Worm (Caenorhabditis elegans) whole organism, young adult: ENCODE measurements around the gene dhgd-1.

Experiments
- B0019.2 ChIP-seq: fragments of 200-800 bp; sonication (Bioruptor generic); conservative IDR thresholded peaks from 2 replicates; pipeline ENCODE4 v1.3.6; 2022; ENCODE audit warnings: missing genetic modification reagents, missing genetic modification characterization, missing compliant biosample characterization
- B0035.1 ChIP-seq: sonication (generic microtip); optimal IDR thresholded peaks from 2 replicates; lab custom pipeline; 2016; ENCODE audit warnings: missing genetic modification characterization, mild to moderate bottlenecking, missing compliant biosample characterization, missing genotype, missing genetic modification reagents
- B0261.1 ChIP-seq: sonication (generic microtip); optimal IDR thresholded peaks from 2 replicates; lab custom pipeline; 2016; ENCODE audit warnings: mild to moderate bottlenecking, missing genetic modification characterization, moderate library complexity, missing compliant biosample characterization
- B0336.3 ChIP-seq: fragments of 200-800 bp; sonication (Bioruptor generic); IDR thresholded peaks from 2 replicates; pipeline ENCODE4 v1.3.6; 2022; ENCODE audit warnings: missing genetic modification characterization, missing compliant biosample characterization
- C06A6.2 ChIP-seq: fragments of 200-800 bp; sonication (Bioruptor generic); conservative IDR thresholded peaks from 2 replicates; pipeline ENCODE4 v1.3.6; 2022; ENCODE audit warnings: missing genetic modification characterization, missing compliant biosample characterization
- C17E4.6 ChIP-seq: fragments of 200-800 bp; sonication (Bioruptor generic); IDR thresholded peaks from 2 replicates; pipeline ENCODE4 v1.3.6; 2022; ENCODE audit warnings: missing genetic modification reagents, missing genetic modification characterization, missing compliant biosample characterization
- D2030.7 ChIP-seq: fragments of 200-800 bp; sonication (Bioruptor generic); IDR thresholded peaks from 2 replicates; pipeline ENCODE4 v1.3.6; 2022; ENCODE audit warnings: missing genetic modification reagents, missing genetic modification characterization, missing compliant biosample characterization
- F23B12.7 ChIP-seq: sonication (generic microtip); optimal IDR thresholded peaks from 2 replicates; lab custom pipeline; 2017; ENCODE audit warnings: missing genetic modification characterization, mild to moderate bottlenecking, missing compliant biosample characterization, antibody characterized with exemption, moderate library complexity; ENCODE audit not compliant: insufficient read depth
- F39B2.1 ChIP-seq: fragments of 200-800 bp; sonication (Bioruptor generic); IDR thresholded peaks from 2 replicates; pipeline ENCODE4 v1.3.6; 2022; ENCODE audit warnings: missing genetic modification reagents, missing genetic modification characterization, missing compliant biosample characterization
- F52B5.7 ChIP-seq: sonication (generic microtip); optimal IDR thresholded peaks from 2 replicates; lab custom pipeline; 2016; ENCODE audit warnings: mild to moderate bottlenecking, missing genetic modification characterization, missing compliant biosample characterization
- K11D2.4 ChIP-seq: fragments of 200-800 bp; sonication (Bioruptor generic); IDR thresholded peaks from 2 replicates; pipeline ENCODE4 v1.3.6; 2022; ENCODE audit warnings: missing genetic modification reagents, missing genetic modification characterization, missing compliant biosample characterization
- T26A5.8 ChIP-seq: sonication (generic microtip); optimal IDR thresholded peaks from 2 replicates; lab custom pipeline; 2016; ENCODE audit warnings: missing genetic modification characterization, missing compliant biosample characterization
- Y53G8AR.9 ChIP-seq: fragments of 200-800 bp; sonication (Bioruptor generic); conservative IDR thresholded peaks from 2 replicates; pipeline ENCODE4 v1.3.6; 2022; ENCODE audit warnings: missing genetic modification reagents, missing genetic modification characterization, missing compliant biosample characterization
- Y56A3A.18 ChIP-seq: fragments of 200-800 bp; sonication (Bioruptor generic); IDR thresholded peaks from 2 replicates; pipeline ENCODE4 v1.3.6; 2022; ENCODE audit warnings: missing genetic modification reagents, missing genetic modification characterization, missing compliant biosample characterization
- ama-1 ChIP-seq, 3 experiments: fragments of 150-350 bp in 1 of 3; sonication (generic microtip) in 2 of 3; optimal IDR thresholded peaks; 2 replicates each; lab custom pipeline; 2014 to 2018; ENCODE audit warnings: missing biosample characterization in 2 of 3, missing genetic modification characterization in 2 of 3, missing genetic modification reagents in 2 of 3
- aptf-2 ChIP-seq: fragments of 200-800 bp; sonication (Bioruptor generic); conservative IDR thresholded peaks from 2 replicates; pipeline ENCODE4 v1.3.6; 2022; ENCODE audit warnings: missing genetic modification reagents, missing genetic modification characterization, missing compliant biosample characterization
- aptf-3 ChIP-seq: fragments of 200-800 bp; sonication (Bioruptor generic); IDR thresholded peaks from 2 replicates; pipeline ENCODE4 v1.3.6; 2022; ENCODE audit warnings: missing genetic modification characterization, missing compliant biosample characterization
- bed-1 ChIP-seq: fragments of 200-800 bp; sonication (Bioruptor generic); IDR thresholded peaks from 2 replicates; pipeline ENCODE4 v1.3.6; 2022; ENCODE audit warnings: missing genetic modification reagents, missing genetic modification characterization, missing compliant biosample characterization
- bed-2 ChIP-seq: fragments of 200-800 bp; sonication (Bioruptor generic); IDR thresholded peaks from 2 replicates; pipeline ENCODE4 v1.3.6; 2022; ENCODE audit warnings: missing genetic modification reagents, missing genetic modification characterization, missing compliant biosample characterization
- ceh-27 ChIP-seq: fragments of 200-800 bp; sonication (Bioruptor generic); optimal IDR thresholded peaks from 2 replicates; lab custom pipeline; 2018; ENCODE audit warnings: mild to moderate bottlenecking, missing genetic modification characterization, moderate library complexity, missing compliant biosample characterization
- ceh-79 ChIP-seq: sonication (generic microtip); optimal IDR thresholded peaks from 2 replicates; lab custom pipeline; 2017; ENCODE audit warnings: mild to moderate bottlenecking, missing genetic modification characterization, missing compliant biosample characterization
- chd-7 ChIP-seq: sonication (generic microtip); optimal IDR thresholded peaks from 2 replicates; lab custom pipeline; 2016; ENCODE audit warnings: mild to moderate bottlenecking, missing genetic modification characterization, moderate library complexity, missing compliant biosample characterization
- die-1 ChIP-seq: sonication (generic microtip); optimal IDR thresholded peaks from 2 replicates; lab custom pipeline; 2016; ENCODE audit warnings: missing genotype, mild to moderate bottlenecking, missing genetic modification characterization, missing compliant biosample characterization
- dox-1 ChIP-seq: fragments of 200-800 bp; sonication (Bioruptor generic); IDR thresholded peaks from 2 replicates; pipeline ENCODE4 v1.3.6; 2022; ENCODE audit warnings: missing genetic modification reagents, missing genetic modification characterization, missing compliant biosample characterization
- egl-18 ChIP-seq: fragments of 200-800 bp; sonication (Bioruptor generic); IDR thresholded peaks from 2 replicates; pipeline ENCODE4 v1.3.6; 2022; ENCODE audit warnings: missing genetic modification reagents, missing genetic modification characterization, missing compliant biosample characterization
- hlh-26 ChIP-seq: fragments of 200-800 bp; sonication (Bioruptor generic); conservative IDR thresholded peaks from 2 replicates; pipeline ENCODE4 v1.3.6; 2022; ENCODE audit warnings: missing genetic modification reagents, missing genetic modification characterization, missing compliant biosample characterization
- hmg-20 ChIP-seq: fragments of 200-800 bp; sonication (Bioruptor generic); IDR thresholded peaks from 2 replicates; pipeline ENCODE4 v1.3.6; 2022; ENCODE audit warnings: missing genetic modification reagents, missing genetic modification characterization, missing compliant biosample characterization
- lin-26 ChIP-seq: fragments of 200-800 bp; sonication (Bioruptor generic); IDR thresholded peaks from 2 replicates; pipeline ENCODE4 v1.3.6; 2022; ENCODE audit warnings: missing genetic modification reagents, missing genetic modification characterization, missing compliant biosample characterization
- lin-35 ChIP-seq, 3 experiments: fragments of 150-350 bp in 2 of 3; sonication (generic microtip) in 1 of 3; optimal IDR thresholded peaks; 2 replicates each; lab custom pipeline; 2014 to 2018; ENCODE audit warnings: missing biosample characterization in 3 of 3, missing genetic modification characterization in 3 of 3, missing genetic modification reagents in 3 of 3
- lsl-1 ChIP-seq: fragments of 200-800 bp; sonication (Bioruptor generic); optimal IDR thresholded peaks from 2 replicates; lab custom pipeline; 2018; ENCODE audit warnings: mild to moderate bottlenecking, missing genetic modification characterization, moderate library complexity, missing compliant biosample characterization
- mcd-1 ChIP-seq: fragments of 200-800 bp; sonication (Bioruptor generic); IDR thresholded peaks from 2 replicates; pipeline ENCODE4 v1.3.6; 2022; ENCODE audit warnings: missing genetic modification reagents, missing genetic modification characterization, missing compliant biosample characterization
- mes-4 ChIP-seq: sonication (generic microtip); optimal IDR thresholded peaks from 2 replicates; lab custom pipeline; 2016; ENCODE audit warnings: missing genotype, missing genetic modification characterization, missing compliant biosample characterization
- nfyb-1 ChIP-seq: fragments of 200-800 bp; sonication (Bioruptor generic); IDR thresholded peaks from 2 replicates; pipeline ENCODE4 v1.3.6; 2022; ENCODE audit warnings: missing genetic modification reagents, missing genetic modification characterization, missing compliant biosample characterization
- nhr-120 ChIP-seq: fragments of 200-800 bp; sonication (Bioruptor generic); IDR thresholded peaks from 2 replicates; pipeline ENCODE4 v1.3.6; 2022; ENCODE audit warnings: missing genetic modification characterization, missing compliant biosample characterization
- pbrm-1 ChIP-seq: fragments of 200-800 bp; sonication (Bioruptor generic); IDR thresholded peaks from 2 replicates; pipeline ENCODE4 v1.3.6; 2022; ENCODE audit warnings: missing genetic modification reagents, missing genetic modification characterization, missing compliant biosample characterization
- rcor-1 ChIP-seq: fragments of 200-800 bp; sonication (Bioruptor generic); IDR thresholded peaks from 2 replicates; pipeline ENCODE4 v1.3.6; 2022; ENCODE audit warnings: missing genetic modification reagents, missing genetic modification characterization, missing compliant biosample characterization
- rec-8 ChIP-seq, 2 experiments: sonication (generic microtip); optimal IDR thresholded peaks; 2 replicates each; lab custom pipeline; 2016; ENCODE audit warnings: mild to moderate bottlenecking in 2 of 2, missing genetic modification characterization in 2 of 2, missing genetic modification reagents in 2 of 2, missing genotype in 2 of 2, missing biosample characterization in 1 of 2, missing compliant biosample characterization in 1 of 2, moderate library complexity in 1 of 2
- repo-1 ChIP-seq: sonication (generic microtip); optimal IDR thresholded peaks from 2 replicates; lab custom pipeline; 2017; ENCODE audit warnings: mild to moderate bottlenecking, missing genetic modification characterization, missing compliant biosample characterization
- snpc-1.1 ChIP-seq: sonication (generic microtip); optimal IDR thresholded peaks from 2 replicates; lab custom pipeline; 2017; ENCODE audit warnings: missing genetic modification characterization, mild to moderate bottlenecking, missing compliant biosample characterization, antibody characterized with exemption, moderate library complexity, missing genotype, missing genetic modification reagents; ENCODE audit not compliant: insufficient read depth
- snpc-1.3 ChIP-seq: sonication (generic microtip); optimal IDR thresholded peaks from 2 replicates; lab custom pipeline; 2017; ENCODE audit warnings: missing genetic modification characterization, mild to moderate bottlenecking, missing compliant biosample characterization, antibody characterized with exemption, moderate library complexity, missing genotype, missing genetic modification reagents; ENCODE audit not compliant: insufficient read depth
- snpc-3.4 ChIP-seq: sonication (generic microtip); optimal IDR thresholded peaks from 2 replicates; lab custom pipeline; 2017; ENCODE audit warnings: missing genetic modification characterization, mild to moderate bottlenecking, missing compliant biosample characterization, antibody characterized with exemption, moderate library complexity, missing genotype, missing genetic modification reagents
- sptf-2 ChIP-seq: fragments of 200-800 bp; sonication (Bioruptor generic); optimal IDR thresholded peaks from 2 replicates; lab custom pipeline; 2018; ENCODE audit warnings: mild to moderate bottlenecking, missing genetic modification characterization, missing compliant biosample characterization
- unc-130 ChIP-seq: sonication (generic microtip); optimal IDR thresholded peaks from 2 replicates; lab custom pipeline; 2016; ENCODE audit warnings: missing genetic modification reagents, missing genetic modification characterization, missing compliant biosample characterization
- unc-62 ChIP-seq: fragments of 150-350 bp; optimal IDR thresholded peaks from 2 replicates; lab custom pipeline; 2014; ENCODE audit warnings: missing biosample characterization, missing genetic modification reagents, missing genetic modification characterization
- zim-3 ChIP-seq: sonication (generic microtip); optimal IDR thresholded peaks from 2 replicates; lab custom pipeline; 2017; ENCODE audit warnings: mild to moderate bottlenecking, missing genetic modification characterization, moderate library complexity, missing compliant biosample characterization
- ztf-18 ChIP-seq: sonication (generic microtip); optimal IDR thresholded peaks from 2 replicates; lab custom pipeline; 2016; ENCODE audit warnings: missing genotype, mild to moderate bottlenecking, missing genetic modification characterization, missing compliant biosample characterization
- ztf-22 ChIP-seq: fragments of 200-800 bp; sonication (Bioruptor generic); optimal IDR thresholded peaks from 2 replicates; lab custom pipeline; 2018; ENCODE audit warnings: mild to moderate bottlenecking, missing genetic modification characterization, moderate library complexity, missing compliant biosample characterization

The dhgd-1 gene

DNA sequence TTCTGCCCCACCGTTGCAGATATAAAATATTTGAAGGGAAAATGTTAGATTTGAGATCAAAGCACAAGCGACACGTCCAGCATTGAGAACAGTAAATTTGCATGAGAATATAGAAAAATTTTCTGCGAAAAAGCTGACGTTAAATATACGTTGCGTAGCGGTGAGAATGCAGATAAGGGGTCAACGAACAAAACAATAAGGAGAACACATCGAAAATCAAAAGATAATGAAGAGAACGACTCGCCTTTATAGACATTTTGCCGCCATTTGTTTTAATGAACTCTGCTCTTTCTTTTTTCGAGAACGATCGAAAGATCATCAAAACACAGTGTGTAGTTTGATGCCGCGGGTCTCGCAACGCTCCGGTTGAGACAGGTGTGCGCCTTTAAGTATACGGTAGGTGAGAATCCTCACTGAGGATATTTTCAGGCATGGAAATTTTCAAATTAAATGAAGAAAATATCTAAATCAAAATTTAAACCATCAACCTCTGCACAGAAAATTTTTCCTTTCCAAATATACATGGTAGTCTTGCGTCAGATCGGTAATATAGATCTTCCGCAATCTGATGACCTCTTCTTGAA, 44.4 kb upstream of the dhgd-1 start (continued):
- TF ChIP-seq ztf-22 (no peak), D2030.7 (GFP tag; lab: Robert Waterston, UW) (peak; percentile 76), F23B12.7 (tag; lab: Kevin White, UChicago) (no peak), chd-7 (tag; lab: Kevin White, UChicago) (no peak), C17E4.6 (GFP tag; lab: Robert Waterston, UW) (no peak), B0019.2 (GFP tag; lab: Robert Waterston, UW) (no peak), K11D2.4 (GFP tag; lab: Robert Waterston, UW) (no peak), C06A6.2 (no peak), rec-8 (tag; optimal IDR thresholded peaks at IDR 0.05; lab: Kevin White, UChicago) (peak in 1 of 2 experiments; percentile 9), ztf-18 (tag; lab: Kevin White, UChicago) (peak; percentile 32), repo-1 (tag; lab: Kevin White, UChicago) (peak; percentile 37), rcor-1 (peak; percentile 33; the same call in 1 of the 2 replicates), nhr-120 (GFP tag; lab: Robert Waterston, UW) (no peak), snpc-3.4 (tag; lab: Kevin White, UChicago) (peak; percentile 75), bed-1 (GFP tag; lab: Robert Waterston, UW) (no peak), Y56A3A.18 (no peak), aptf-2 (GFP tag; lab: Robert Waterston, UW) (no peak), lsl-1 (GFP tag; lab: Kevin White, UChicago) (peak; percentile 89), snpc-1.3 (tag; lab: Kevin White, UChicago) (peak; percentile 7), dox-1 (peak; percentile 70), snpc-1.1 (tag; lab: Kevin White, UChicago) (no peak), zim-3 (tag; lab: Kevin White, UChicago) (no peak), ceh-79 (tag; lab: Kevin White, UChicago) (no peak), B0261.1 (no peak), sptf-2 (GFP tag; lab: Kevin White, UChicago) (no peak), mes-4 (tag; lab: Kevin White, UChicago) (no peak), unc-62 (GFP tag; lab: Kevin White, UChicago) (no peak), Y53G8AR.9 (GFP tag; lab: Robert Waterston, UW) (peak; percentile 64; the same call in 1 of the 2 replicates), F39B2.1 (GFP tag; lab: Robert Waterston, UW) (no peak), lin-26 (GFP tag; lab: Robert Waterston, UW) (0 out of 2 replicates have a peak, but pooled peaks have one; percentile 36), lin-35 (GFP tag; optimal IDR thresholded peaks at IDR 0.05; lab: Kevin White, UChicago) (peak in 1 of 3 experiments; percentile 9), die-1 (tag; lab: Kevin White, UChicago) (peak; percentile 11), F52B5.7 (tag; lab: Kevin White, UChicago) (no peak), bed-2 (GFP tag; lab: Robert Waterston, UW) (no peak), nfyb-1 (GFP tag; lab: Robert Waterston, UW) (no peak), hlh-26 (GFP tag; lab: Robert Waterston, UW) (no peak), B0035.1 (no peak), pbrm-1 (GFP tag; lab: Robert Waterston, UW) (peak; percentile 69; the same call in 1 of the 2 replicates), egl-18 (no peak), ceh-27 (GFP tag; lab: Kevin White, UChicago) (no peak), B0336.3 (GFP tag; lab: Robert Waterston, UW) (no peak), aptf-3 (GFP tag; lab: Robert Waterston, UW) (no peak), ama-1 (optimal IDR thresholded peaks at IDR 0.05; lab: Kevin White, UChicago) (no peak), ama-1 (GFP tag; optimal IDR thresholded peaks at IDR 0.05; lab: Kevin White, UChicago) (peak in 1 of 2 experiments; percentile 22), mcd-1 (GFP tag; lab: Robert Waterston, UW) (peak; percentile 57; the same call in 1 of the 2 replicates), hmg-20 (GFP tag; lab: Robert Waterston, UW) (peak; percentile 54; the same call in 1 of the 2 replicates), unc-130 (GFP tag; lab: Kevin White, UChicago) (peak; percentile 25), T26A5.8 (tag; lab: Kevin White, UChicago) (no peak)
